Fruit fly (Drosophila melanogaster): ENCODE data around the gene Invadolysin.

Gene Invadolysin

DNA sequence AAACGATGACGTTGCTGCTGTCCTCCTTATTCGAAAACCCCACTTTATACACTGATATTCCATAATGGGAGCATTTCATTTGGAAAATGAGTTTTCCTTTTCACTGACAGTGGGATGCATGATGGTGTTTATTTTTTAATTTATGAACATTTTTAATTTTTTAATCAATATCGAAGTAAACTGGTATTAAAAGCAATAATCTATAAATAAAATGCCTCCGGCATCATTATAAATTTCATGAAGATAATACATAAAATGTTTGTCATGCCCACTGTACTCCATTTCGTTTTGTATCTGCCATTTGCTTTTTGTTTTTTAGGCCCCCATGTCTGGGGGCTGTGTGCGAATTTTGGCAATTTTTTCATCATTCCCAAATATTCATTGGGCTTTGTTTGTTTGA lies 14.4 kb upstream of the Invadolysin start (continued):
- peak; percentile 26 for TF ChIP-seq Ets21C (GFP tag; optimal IDR thresholded peaks at IDR 0.05)
- peak; percentile 89 for TF ChIP-seq Hr4 (GFP tag; optimal IDR thresholded peaks at IDR 0.05)
- no peak for TF ChIP-seq ss (GFP tag; optimal IDR thresholded peaks at IDR 0.05)
- peak; percentile 78 for TF ChIP-seq net (GFP tag; optimal IDR thresholded peaks at IDR 0.05)
- peak; percentile 66 for TF ChIP-seq topi (GFP tag; optimal IDR thresholded peaks at IDR 0.05)
- TF ChIP-seq CG8319 (GFP tag; optimal IDR thresholded peaks at IDR 0.05) = peak; percentile 51
- peak; percentile 85 for TF ChIP-seq CG32006 (GFP tag; optimal IDR thresholded peaks at IDR 0.05)
- TF ChIP-seq CG8119 (GFP tag; IDR thresholded peaks at IDR 0.05) = peak; percentile 92
- peak; percentile 93 for TF ChIP-seq Eip78C (GFP tag)
- no peak for TF ChIP-seq CG6854 (GFP tag; optimal IDR thresholded peaks at IDR 0.05)
- TF ChIP-seq fkh (GFP tag; optimal IDR thresholded peaks at IDR 0.05) = no peak
- TF ChIP-seq Smox (GFP tag; optimal IDR thresholded peaks at IDR 0.05) = peak; percentile 65
- TF ChIP-seq salr (GFP tag; optimal IDR thresholded peaks at IDR 0.05) = peak in 1 of 2 experiments; percentile 67
- TF ChIP-seq CG16779 (tag; optimal IDR thresholded peaks at IDR 0.05) = no peak
- TF ChIP-seq Sox14 (GFP tag; optimal IDR thresholded peaks at IDR 0.05) = peak; percentile 53
- peak; percentile 59 for TF ChIP-seq Hr39 (GFP tag; optimal IDR thresholded peaks at IDR 0.05)
- peak; percentile 60 for TF ChIP-seq CG10631 (GFP tag; optimal IDR thresholded peaks at IDR 0.05)
- TF ChIP-seq CG3919 (GFP tag; optimal IDR thresholded peaks at IDR 0.05) = peak; percentile 70
- TF ChIP-seq CG11294 (GFP tag; IDR thresholded peaks at IDR 0.05) = peak; percentile 52
- no peak for TF ChIP-seq dac (GFP tag; optimal IDR thresholded peaks at IDR 0.05)
- no peak for TF ChIP-seq svp (GFP tag)
- TF ChIP-seq Gug (GFP tag; IDR thresholded peaks at IDR 0.05) = peak; percentile 63
- TF ChIP-seq Hr38 (GFP tag; optimal IDR thresholded peaks at IDR 0.05) = peak; percentile 1
- TF ChIP-seq CG34406 (GFP tag; optimal IDR thresholded peaks at IDR 0.05) = peak; percentile 73
- peak; percentile 93 for TF ChIP-seq eg (GFP tag; IDR thresholded peaks at IDR 0.05)
- peak; percentile 60 for TF ChIP-seq Sox102F (GFP tag; optimal IDR thresholded peaks at IDR 0.05)
- TF ChIP-seq OdsH (GFP tag; optimal IDR thresholded peaks at IDR 0.05) = peak; percentile 76
- TF ChIP-seq CG6163 (GFP tag; IDR thresholded peaks at IDR 0.05) = no peak; the same call in none of the 3 replicates
- peak; percentile 70 for TF ChIP-seq achi (GFP tag; optimal IDR thresholded peaks at IDR 0.05)
- no peak for TF ChIP-seq Eip93F (GFP tag; optimal IDR thresholded peaks at IDR 0.05)
- TF ChIP-seq Sox15 (GFP tag; optimal IDR thresholded peaks at IDR 0.05) = peak; percentile 29
- peak; percentile 70 for TF ChIP-seq Lpt (GFP tag; optimal IDR thresholded peaks at IDR 0.05)
- TF ChIP-seq Met (GFP tag; optimal IDR thresholded peaks at IDR 0.05) = peak; percentile 66
- peak; percentile 16 for TF ChIP-seq vri (GFP tag; optimal IDR thresholded peaks at IDR 0.05)
- TF ChIP-seq pdm3 (GFP tag; optimal IDR thresholded peaks at IDR 0.05) = peak; percentile 76

DNA sequence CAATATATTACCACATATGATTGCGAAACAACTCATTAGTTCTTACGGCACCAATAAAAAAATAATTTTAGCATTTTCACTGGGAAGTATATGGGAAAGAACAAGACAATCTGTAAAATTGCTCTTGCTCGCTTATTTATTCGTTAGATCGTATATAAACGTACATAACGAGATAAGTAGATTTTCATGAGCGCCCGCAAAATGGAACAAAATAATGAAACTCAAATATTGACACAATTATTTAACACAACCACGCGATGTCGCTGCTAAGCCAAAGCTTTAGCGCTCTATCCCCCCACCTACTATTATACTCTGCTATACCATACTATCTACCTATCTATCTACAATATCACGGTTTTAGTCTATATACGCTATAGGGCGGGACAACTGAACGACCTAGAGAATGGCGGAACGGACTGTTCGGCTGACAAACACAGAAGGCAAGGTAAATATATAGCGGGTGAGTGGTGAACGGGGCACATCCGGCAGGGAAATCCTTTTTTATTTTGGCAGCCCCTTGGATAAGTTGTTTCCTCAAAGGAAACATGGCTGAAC lies 13.4 kb upstream of the Invadolysin start:
- TF ChIP-seq Gug (GFP tag; IDR thresholded peaks at IDR 0.05) = no peak
- TF ChIP-seq fkh (GFP tag; optimal IDR thresholded peaks at IDR 0.05) = peak; percentile 80

DNA sequence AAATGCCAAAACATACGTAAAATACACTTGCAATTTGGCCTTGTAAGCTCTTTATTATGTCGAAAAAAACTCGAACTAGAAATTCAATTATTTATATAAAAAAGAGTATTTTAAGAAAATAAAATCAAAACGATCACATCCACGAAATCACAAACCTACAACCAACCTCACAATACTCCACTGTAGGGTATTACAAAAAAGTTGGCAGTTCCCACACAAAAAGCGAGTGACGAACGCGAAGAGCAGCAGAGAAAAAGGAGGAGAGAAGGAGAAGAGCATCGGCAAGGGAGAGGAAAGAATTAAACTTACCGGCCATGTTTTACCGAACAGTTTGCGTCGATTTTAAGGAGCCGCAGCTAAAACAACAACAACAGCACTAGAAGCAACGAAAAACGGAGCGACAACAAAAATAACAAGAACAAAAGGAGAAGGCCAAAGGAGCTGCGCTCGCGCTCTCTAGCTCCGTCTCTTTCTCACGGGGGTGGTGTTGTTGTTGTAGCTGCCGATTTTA lies 11.5 kb upstream of the Invadolysin start:
- TF ChIP-seq lz (GFP tag; optimal IDR thresholded peaks at IDR 0.05) = peak; percentile 30
- TF ChIP-seq CG11294 (GFP tag; IDR thresholded peaks at IDR 0.05) = 0 out of 2 replicates have a peak, but pooled peaks have one; percentile 9
- peak; percentile 15 for TF ChIP-seq CG6276 (GFP tag; optimal IDR thresholded peaks at IDR 0.05)
- TF ChIP-seq Hr4 (GFP tag; optimal IDR thresholded peaks at IDR 0.05) = peak; percentile 46
- TF ChIP-seq CG16779 (tag; optimal IDR thresholded peaks at IDR 0.05) = no peak
- TF ChIP-seq ss (GFP tag; optimal IDR thresholded peaks at IDR 0.05) = peak in 1 of 2 experiments; percentile 37
- no peak for TF ChIP-seq CG31627 (GFP tag; optimal IDR thresholded peaks at IDR 0.05)
- peak; percentile 51 for TF ChIP-seq CG8632 (GFP tag; optimal IDR thresholded peaks at IDR 0.05)
- no peak for TF ChIP-seq CG6854 (GFP tag; optimal IDR thresholded peaks at IDR 0.05)
- no peak for TF ChIP-seq spab (GFP tag; optimal IDR thresholded peaks at IDR 0.05)
- peak; percentile 4 for TF ChIP-seq Eip75B (GFP tag; optimal IDR thresholded peaks at IDR 0.05)
- TF ChIP-seq acj6 (GFP tag; optimal IDR thresholded peaks at IDR 0.05) = peak; percentile 53
- no peak for TF ChIP-seq CG11762 (GFP tag; optimal IDR thresholded peaks at IDR 0.05; ENCODE audit: insufficient read depth)
- no peak for TF ChIP-seq CG8319 (GFP tag; optimal IDR thresholded peaks at IDR 0.05)
- TF ChIP-seq CG10631 (GFP tag; optimal IDR thresholded peaks at IDR 0.05) = peak; percentile 52
- peak; percentile 48 for TF ChIP-seq Smox (GFP tag; optimal IDR thresholded peaks at IDR 0.05)
- TF ChIP-seq eg (GFP tag; IDR thresholded peaks at IDR 0.05) = peak; percentile 66
- peak; percentile 24 for TF ChIP-seq CG6792 (GFP tag; optimal IDR thresholded peaks at IDR 0.05)
- TF ChIP-seq Hr39 (GFP tag; optimal IDR thresholded peaks at IDR 0.05) = no peak
- no peak for TF ChIP-seq CG9139 (GFP tag; optimal IDR thresholded peaks at IDR 0.05)
- peak; percentile 46 for TF ChIP-seq Met (GFP tag; optimal IDR thresholded peaks at IDR 0.05)
- TF ChIP-seq CG6163 (GFP tag; IDR thresholded peaks at IDR 0.05) = peak; percentile 63
- no peak for TF ChIP-seq CG7368 (GFP tag; optimal IDR thresholded peaks at IDR 0.05)
- peak; percentile 90 for TF ChIP-seq Eip78C (GFP tag)
- peak; percentile 10 for TF ChIP-seq CG34406 (GFP tag; optimal IDR thresholded peaks at IDR 0.05)
- no peak for TF ChIP-seq fd59A (GFP tag; optimal IDR thresholded peaks at IDR 0.05)
- no peak for TF ChIP-seq Lpt (GFP tag; optimal IDR thresholded peaks at IDR 0.05)
